Worm (Caenorhabditis elegans): ENCODE measurements around the gene lov-1.

DNA sequence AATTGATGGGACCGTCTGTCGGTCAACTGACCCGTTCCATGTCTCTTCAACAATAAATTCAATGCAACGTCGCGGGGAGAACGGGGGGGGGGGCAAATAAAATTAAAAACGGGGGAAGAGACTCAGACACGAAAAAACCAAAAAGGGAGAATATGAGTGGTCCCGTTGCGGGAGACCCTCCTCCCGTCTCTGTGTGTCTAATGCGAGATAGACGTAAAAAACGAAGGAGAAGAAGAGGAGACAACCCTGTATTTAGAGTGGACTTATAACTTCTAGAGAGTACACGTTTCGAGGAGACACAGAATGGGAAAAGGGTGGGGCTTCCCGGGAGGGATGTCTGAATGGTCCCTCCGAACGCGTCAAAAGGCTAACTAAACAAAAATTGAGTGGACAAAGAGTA, 56.2 kb downstream of the lov-1 start:
- TF ChIP-seq gmeb-1 (tag; optimal IDR thresholded peaks at IDR 0.05) (no peak), lin-13 (GFP tag; optimal IDR thresholded peaks at IDR 0.05) (no peak), Y55F3AM.14 (GFP tag; optimal IDR thresholded peaks at IDR 0.05) (no peak), alr-1 (tag; optimal IDR thresholded peaks at IDR 0.05) (no peak), nhr-25 (tag; optimal IDR thresholded peaks at IDR 0.05) (no peak)
